Fruit fly (Drosophila melanogaster) whole organism, prepupa: ENCODE results near the gene Hnf4.
A peak's percentile ranks its signal among the peaks of the same experiment; 100 is the strongest.

ENCODE experiments used
- Blimp-1 ChIP-seq: fragments of 200-800 bp; sonication (Bioruptor generic); optimal IDR thresholded peaks from 3 replicates; lab custom pipeline; 2017; ENCODE audit warnings: missing biosample characterization, missing genetic modification characterization, mild to moderate bottlenecking, moderate library complexity, missing genetic modification reagents
- CG11294 ChIP-seq: fragments of 200-800 bp; sonication (Bioruptor generic); IDR thresholded peaks from 2 replicates; pipeline ENCODE4 v1.3.6; 2022; ENCODE audit warnings: missing biosample characterization, missing genetic modification characterization
- CG11762 ChIP-seq: fragments of 200-800 bp; sonication (Bioruptor generic); optimal IDR thresholded peaks from 3 replicates; lab custom pipeline; 2016; ENCODE audit warnings: missing biosample characterization, missing genetic modification characterization; ENCODE audit not compliant: insufficient read depth
- CG11902 ChIP-seq: fragments of 200-800 bp; sonication (Bioruptor generic); optimal IDR thresholded peaks from 3 replicates; lab custom pipeline; 2016; ENCODE audit warnings: missing biosample characterization, missing genetic modification characterization
- CG15336 ChIP-seq: fragments of 200-800 bp; sonication (Bioruptor generic); IDR thresholded peaks from 2 replicates; pipeline ENCODE4 v1.3.6; 2022; ENCODE audit warnings: missing biosample characterization, missing genetic modification characterization
- CG1621 ChIP-seq: fragments of 200-800 bp; sonication (Bioruptor generic); optimal IDR thresholded peaks from 3 replicates; lab custom pipeline; 2018; ENCODE audit warnings: missing biosample characterization, mild to moderate bottlenecking, missing genetic modification characterization
- CG16779 ChIP-seq: fragments of 200-800 bp; sonication (Bioruptor generic); optimal IDR thresholded peaks from 3 replicates; lab custom pipeline; 2017; ENCODE audit warnings: missing biosample characterization, mild to moderate bottlenecking, missing genetic modification characterization
- CG3032 ChIP-seq: fragments of 200-800 bp; optimal IDR thresholded peaks from 2 replicates; lab custom pipeline; 2019; ENCODE audit warnings: missing biosample characterization, mild to moderate bottlenecking, missing genetic modification characterization, moderate library complexity
- CG3919 ChIP-seq: fragments of 200-800 bp; sonication (Bioruptor generic); optimal IDR thresholded peaks from 3 replicates; lab custom pipeline; 2016; ENCODE audit warnings: missing biosample characterization, missing genetic modification characterization
- CG6163 ChIP-seq: fragments of 200-800 bp; sonication (Bioruptor generic); IDR thresholded peaks from 3 replicates; pipeline ENCODE4 v1.3.6; 2022; ENCODE audit warnings: missing biosample characterization, missing genetic modification characterization
- CG6808 ChIP-seq: fragments of 200-800 bp; sonication (Bioruptor generic); optimal IDR thresholded peaks from 3 replicates; lab custom pipeline; 2017; ENCODE audit warnings: missing biosample characterization, missing genetic modification characterization, mild to moderate bottlenecking, moderate library complexity, missing genetic modification reagents
- CG6854 ChIP-seq: fragments of 200-800 bp; sonication (Bioruptor generic); optimal IDR thresholded peaks from 2 replicates; lab custom pipeline; 2017; ENCODE audit warnings: missing biosample characterization, mild to moderate bottlenecking, missing genetic modification characterization
- CG8119 ChIP-seq: fragments of 200-800 bp; sonication (Bioruptor generic); IDR thresholded peaks from 3 replicates; pipeline ENCODE4 v1.3.6; 2022; ENCODE audit warnings: missing biosample characterization, missing genetic modification characterization
- CG8319 ChIP-seq: fragments of 200-800 bp; sonication (Bioruptor generic); optimal IDR thresholded peaks from 3 replicates; lab custom pipeline; 2016; ENCODE audit warnings: missing biosample characterization, missing genetic modification characterization
- CG9139 ChIP-seq: fragments of 200-800 bp; sonication (Bioruptor generic); optimal IDR thresholded peaks from 3 replicates; lab custom pipeline; 2017; ENCODE audit warnings: missing biosample characterization, mild to moderate bottlenecking, missing genetic modification characterization
- Eip78C ChIP-seq: fragments of 200-800 bp; sonication (Bioruptor generic); peaks from one replicate; lab custom pipeline; 2016; ENCODE audit warnings: missing biosample characterization, missing genetic modification characterization
- Eip93F ChIP-seq: fragments of 200-800 bp; sonication (Bioruptor generic); optimal IDR thresholded peaks from 2 replicates; lab custom pipeline; 2016; ENCODE audit warnings: missing biosample characterization, mild to moderate bottlenecking, missing genetic modification characterization
- Hr39 ChIP-seq: fragments of 200-800 bp; sonication (Bioruptor generic); optimal IDR thresholded peaks from 2 replicates; lab custom pipeline; 2016; ENCODE audit warnings: missing biosample characterization, missing genetic modification characterization
- Met ChIP-seq: fragments of 200-800 bp; sonication (Bioruptor generic); optimal IDR thresholded peaks from 3 replicates; lab custom pipeline; 2016; ENCODE audit warnings: missing biosample characterization, missing genetic modification characterization
- Smox ChIP-seq: fragments of 200-800 bp; sonication (Bioruptor generic); optimal IDR thresholded peaks from 3 replicates; lab custom pipeline; 2016; ENCODE audit warnings: missing biosample characterization, missing genetic modification characterization
- Sox14 ChIP-seq: fragments of 200-800 bp; sonication (Bioruptor generic); optimal IDR thresholded peaks from 3 replicates; lab custom pipeline; 2016; ENCODE audit warnings: missing biosample characterization, missing genetic modification characterization
- Sox15 ChIP-seq: fragments of 200-800 bp; sonication (Bioruptor generic); optimal IDR thresholded peaks from 3 replicates; lab custom pipeline; 2016; ENCODE audit warnings: missing biosample characterization, missing genetic modification characterization
- acj6 ChIP-seq: fragments of 200-800 bp; sonication (Bioruptor generic); optimal IDR thresholded peaks from 3 replicates; lab custom pipeline; 2016; ENCODE audit warnings: missing biosample characterization, missing genetic modification characterization
- fkh ChIP-seq: fragments of 200-800 bp; sonication (Bioruptor generic); optimal IDR thresholded peaks from 3 replicates; lab custom pipeline; 2017; ENCODE audit warnings: missing biosample characterization, mild to moderate bottlenecking, missing genetic modification characterization, moderate library complexity
- lz ChIP-seq: fragments of 200-800 bp; sonication (Bioruptor generic); optimal IDR thresholded peaks from 3 replicates; lab custom pipeline; 2016; ENCODE audit warnings: missing biosample characterization, missing genetic modification characterization
- pdm3 ChIP-seq: fragments of 200-800 bp; sonication (Bioruptor generic); optimal IDR thresholded peaks from 3 replicates; lab custom pipeline; 2016; ENCODE audit warnings: missing biosample characterization, missing genetic modification characterization
- salr ChIP-seq, 2 experiments: fragments of 200-800 bp; sonication (Bioruptor generic); optimal IDR thresholded peaks; 3 replicates each; lab custom pipeline; 2016 to 2018; ENCODE audit warnings: missing biosample characterization in 2 of 2, missing genetic modification characterization in 2 of 2, mild to moderate bottlenecking in 1 of 2
- svp ChIP-seq: fragments of 200-800 bp; sonication (Bioruptor generic); peaks from one replicate; lab custom pipeline; 2016; ENCODE audit warnings: missing biosample characterization, missing genetic modification characterization
- topi ChIP-seq: fragments of 200-800 bp; sonication (Bioruptor generic); optimal IDR thresholded peaks from 3 replicates; lab custom pipeline; 2016; ENCODE audit warnings: missing biosample characterization, missing genetic modification characterization
- vri ChIP-seq: fragments of 200-800 bp; sonication (Bioruptor generic); optimal IDR thresholded peaks from 3 replicates; lab custom pipeline; 2016; ENCODE audit warnings: missing biosample characterization, mild to moderate bottlenecking, missing genetic modification characterization

Gene Hnf4

DNA sequence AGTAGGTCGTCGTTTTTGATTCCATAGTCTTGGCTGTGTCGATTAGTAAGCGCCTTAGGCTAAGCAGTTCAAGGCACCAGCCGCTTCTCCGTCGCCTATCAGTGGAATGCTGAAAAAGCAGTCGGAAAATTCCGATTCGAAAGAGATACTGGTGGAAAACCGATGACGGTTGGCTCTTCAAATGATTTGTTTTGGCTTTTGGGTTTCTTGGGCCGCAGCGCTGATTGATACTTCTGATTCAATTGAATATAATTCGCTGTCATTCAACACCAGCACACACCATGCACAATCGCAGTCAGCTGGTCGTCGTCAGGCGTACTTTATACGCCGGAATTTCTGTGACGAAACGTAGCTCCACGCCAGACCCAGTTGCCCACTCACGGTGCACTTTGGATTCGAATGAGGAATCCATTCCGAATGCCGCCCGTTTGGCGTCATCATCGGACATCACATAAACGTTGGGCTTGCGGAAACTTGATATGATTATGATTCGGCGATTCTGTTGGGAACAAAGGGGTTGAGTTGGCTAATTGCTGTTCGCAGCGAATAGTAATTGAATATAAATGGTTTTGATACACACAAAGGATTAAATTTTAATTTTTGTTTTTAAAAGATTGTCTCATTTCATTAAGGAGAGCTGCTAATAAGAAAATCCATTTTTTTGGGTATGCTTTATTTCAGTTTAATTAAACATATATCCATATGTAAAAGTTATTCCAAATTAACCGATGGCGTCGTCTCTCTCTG lies 8.4 kb downstream of the Hnf4 start (continued):
- TF ChIP-seq CG3032 (tag; lab: Kevin White, UChicago), result no peak
- peak; percentile 43 for TF ChIP-seq CG6808 (GFP tag; lab: Kevin White, UChicago)
- no peak for TF ChIP-seq CG6854
- TF ChIP-seq CG1621 (tag; lab: Kevin White, UChicago), result no peak
- TF ChIP-seq CG3919, result no peak

DNA sequence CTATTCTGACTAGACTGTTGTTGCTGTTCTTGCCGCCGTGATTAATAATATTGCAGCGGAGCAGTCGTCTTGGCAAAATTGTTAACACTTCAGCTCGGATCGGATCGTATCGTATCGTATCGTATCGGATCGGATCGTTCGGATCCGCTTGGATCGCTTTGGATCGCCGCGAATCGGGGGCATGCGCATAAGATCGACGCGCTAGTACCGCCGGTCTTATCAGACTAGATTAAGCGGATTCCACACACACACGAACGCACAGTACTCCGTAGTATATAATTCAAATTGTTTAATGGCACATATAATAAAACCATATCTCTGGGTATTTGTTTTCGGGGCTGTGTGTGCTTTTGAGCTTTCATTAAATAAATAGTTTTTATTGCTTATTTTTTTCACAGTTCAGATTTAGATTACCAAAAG lies 9.5 kb downstream of the Hnf4 start:
- TF ChIP-seq acj6 (GFP tag; lab: Kevin White, UChicago) (no peak), CG3919 (no peak), vri (GFP tag; lab: Kevin White, UChicago) (peak; percentile 78), lz (GFP tag; lab: Kevin White, UChicago) (no peak), Hr39 (GFP tag; lab: Kevin White, UChicago) (no peak), Blimp-1 (GFP tag; lab: Kevin White, UChicago) (no peak), fkh (peak; percentile 56), CG16779 (tag; lab: Kevin White, UChicago) (no peak), CG8119 (GFP tag; lab: Robert Waterston, UW) (no peak), Sox14 (GFP tag; lab: Kevin White, UChicago) (no peak), Eip93F (GFP tag; lab: Kevin White, UChicago) (no peak), CG6854 (peak; percentile 44), Met (GFP tag; lab: Kevin White, UChicago) (no peak), CG11902 (no peak), svp (GFP tag; lab: Kevin White, UChicago) (peak; percentile 89), Eip78C (GFP tag; lab: Kevin White, UChicago) (peak; percentile 71), Sox15 (GFP tag; lab: Kevin White, UChicago) (no peak), CG8319 (GFP tag; lab: Kevin White, UChicago) (no peak), salr (GFP tag; optimal IDR thresholded peaks at IDR 0.05; lab: Kevin White, UChicago) (no peak)
- TF ChIP-seq, all 60 proteins: peak for 5

DNA sequence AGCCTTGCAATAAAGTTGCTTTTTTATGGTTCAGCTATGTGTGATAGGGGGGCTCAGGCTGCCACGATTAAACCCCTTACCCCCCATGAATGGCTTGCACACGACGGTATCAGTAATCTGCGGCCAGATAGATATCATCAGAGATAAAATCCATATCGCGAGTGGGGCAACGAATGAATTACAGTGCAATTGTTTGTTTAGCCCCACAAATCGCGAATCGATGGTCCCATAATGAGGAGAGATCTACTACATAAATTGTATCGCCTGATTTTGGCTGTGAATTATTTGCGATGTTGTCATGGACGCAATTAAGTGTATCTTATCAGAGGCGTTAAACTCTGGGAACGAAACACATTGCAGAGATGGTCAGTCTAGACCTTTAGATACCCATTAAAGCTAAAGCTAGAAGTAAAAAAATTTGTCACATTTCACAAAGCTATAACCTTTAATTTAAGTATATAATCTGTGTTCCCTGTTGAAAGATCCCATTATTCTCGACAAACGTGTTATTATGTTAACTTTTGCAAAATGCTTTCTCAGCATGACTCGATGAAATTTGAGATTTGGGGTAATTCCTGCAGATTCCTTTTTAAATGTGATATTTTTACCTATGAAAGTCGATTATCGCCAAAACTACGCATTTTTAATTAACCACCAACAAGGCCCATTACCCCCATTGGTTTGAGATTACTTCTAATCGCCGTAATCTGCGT lies 11.3 kb downstream of the Hnf4 start:
- no peak for TF ChIP-seq Blimp-1 (GFP tag; lab: Kevin White, UChicago)
- TF ChIP-seq CG9139 (GFP tag; lab: Kevin White, UChicago), result no peak
- TF ChIP-seq CG8319 (GFP tag; lab: Kevin White, UChicago), result no peak
- no peak for TF ChIP-seq CG3032 (tag; lab: Kevin White, UChicago)
- no peak for TF ChIP-seq CG3919
- peak; percentile 74 for TF ChIP-seq svp (GFP tag; lab: Kevin White, UChicago)
- TF ChIP-seq CG11762 (GFP tag; lab: Kevin White, UChicago), result no peak
- no peak for TF ChIP-seq CG6808 (GFP tag; lab: Kevin White, UChicago)
- TF ChIP-seq pdm3 (GFP tag; lab: Kevin White, UChicago), result no peak
- no peak for TF ChIP-seq CG1621 (tag; lab: Kevin White, UChicago)
- TF ChIP-seq Sox15 (GFP tag; lab: Kevin White, UChicago), result no peak
- no peak for TF ChIP-seq lz (GFP tag; lab: Kevin White, UChicago)
- peak; percentile 28 for TF ChIP-seq fkh
- peak; percentile 79 for TF ChIP-seq vri (GFP tag; lab: Kevin White, UChicago)
- no peak for TF ChIP-seq CG11294 (GFP tag; lab: Robert Waterston, UW)
- no peak for TF ChIP-seq topi (GFP tag; lab: Kevin White, UChicago)
- TF ChIP-seq Smox (GFP tag; lab: Kevin White, UChicago), result no peak

DNA sequence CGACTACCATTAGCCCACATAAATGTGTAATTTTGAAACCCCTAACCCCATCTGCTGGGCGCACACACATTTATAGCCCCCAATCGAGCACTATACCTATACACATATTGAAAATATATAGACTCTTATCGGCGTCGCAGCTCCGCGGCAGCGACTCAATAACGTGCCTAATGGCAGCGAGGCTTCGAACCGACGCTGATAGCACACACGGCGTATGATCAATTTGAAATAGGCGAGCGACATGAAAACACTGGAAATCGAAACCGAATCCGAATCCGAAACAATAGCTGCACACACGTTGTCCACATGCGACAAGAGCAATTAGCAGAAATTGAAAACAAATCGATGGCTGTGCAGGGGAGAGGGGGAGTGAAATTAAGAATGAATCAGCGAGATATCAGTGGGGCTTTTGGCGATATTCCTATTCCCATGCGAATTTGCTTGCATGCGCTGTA lies 15.1 kb downstream of the Hnf4 start:
- TF ChIP-seq svp (GFP tag; lab: Kevin White, UChicago), result peak; percentile 78
- peak; percentile 35 for TF ChIP-seq fkh
- TF ChIP-seq Sox15 (GFP tag; lab: Kevin White, UChicago), result no peak
- no peak for TF ChIP-seq CG6163
- peak; percentile 70 for TF ChIP-seq Eip93F (GFP tag; lab: Kevin White, UChicago)
- TF ChIP-seq vri (GFP tag; lab: Kevin White, UChicago), result peak; percentile 79
- peak; percentile 8; the same call in 1 of the 2 replicates for TF ChIP-seq CG15336 (GFP tag; lab: Robert Waterston, UW)
